Worm (Caenorhabditis elegans): ENCODE results near the gene F23B12.7.
A peak's percentile ranks its signal among the peaks of the same experiment; 100 is the strongest.

The F23B12.7 gene

DNA sequence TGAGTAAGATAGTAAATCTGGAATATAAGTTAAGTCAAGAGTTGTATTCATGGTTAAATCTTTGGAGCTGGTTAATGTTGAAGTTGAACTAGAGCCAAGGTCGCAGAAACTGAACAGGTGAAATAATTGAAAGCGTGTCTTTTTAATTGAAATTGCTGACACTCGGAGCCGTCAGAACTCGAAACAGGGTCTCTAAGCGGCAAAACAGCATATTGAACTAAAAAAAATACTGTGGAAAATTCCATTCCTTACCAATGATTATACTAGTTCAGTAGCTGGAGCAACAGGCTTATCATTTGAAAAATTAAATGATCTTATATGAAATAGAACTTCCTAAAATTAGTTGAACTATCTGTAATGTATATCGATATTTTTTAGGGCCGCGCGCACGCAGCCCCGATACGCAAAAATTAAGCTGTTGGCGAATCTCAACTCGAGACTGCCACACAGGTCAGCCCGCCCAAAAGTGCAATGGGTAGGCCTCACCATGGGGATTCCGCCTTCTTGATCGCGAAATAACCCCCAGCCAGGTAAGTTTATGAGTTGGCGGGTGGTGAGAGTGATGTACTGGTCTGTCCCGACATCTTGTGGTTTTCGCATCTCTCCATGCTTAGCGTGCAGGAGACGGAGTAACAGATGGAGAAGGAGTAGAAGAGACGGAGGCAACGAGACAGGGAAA is 18.8 kb downstream of the F23B12.7 start, which contains the start of gene srz-97 (continued):
- TF ChIP-seq pha-4 (tag; optimal IDR thresholded peaks at IDR 0.05): no peak
- TF ChIP-seq D2030.7 (GFP tag; IDR thresholded peaks at IDR 0.05): peak; percentile 75
- TF ChIP-seq ceh-27 (GFP tag; optimal IDR thresholded peaks at IDR 0.05): no peak
- TF ChIP-seq atf-7 (tag; optimal IDR thresholded peaks at IDR 0.05): no peak
- TF ChIP-seq nhr-120 (GFP tag; IDR thresholded peaks at IDR 0.05): no peak
- no peak for TF ChIP-seq akir-1 (GFP tag; optimal IDR thresholded peaks at IDR 0.05)
- TF ChIP-seq madf-8 (GFP tag; conservative IDR thresholded peaks at IDR 0.05): peak; percentile 46
- no peak for TF ChIP-seq ztf-26 (tag; optimal IDR thresholded peaks at IDR 0.05)
- peak; percentile 17 for TF ChIP-seq mes-4 (tag; optimal IDR thresholded peaks at IDR 0.05)
- TF ChIP-seq bed-2 (GFP tag; IDR thresholded peaks at IDR 0.05): peak; percentile 37; the same call in 1 of the 2 replicates
- TF ChIP-seq dox-1 (GFP tag; IDR thresholded peaks at IDR 0.05): peak; percentile 88
- TF ChIP-seq chd-7 (tag; optimal IDR thresholded peaks at IDR 0.05): peak; percentile 34
- peak; percentile 83; the same call in 1 of the 2 replicates for TF ChIP-seq Y95B8A.8 (GFP tag; IDR thresholded peaks at IDR 0.05)
- TF ChIP-seq Y67H2A.10 (GFP tag; conservative IDR thresholded peaks at IDR 0.05): no peak
- TF ChIP-seq hlh-12 (tag; optimal IDR thresholded peaks at IDR 0.05): no peak
- TF ChIP-seq Y79H2A.3 (GFP tag; conservative IDR thresholded peaks at IDR 0.05): 0 out of 2 replicates have a peak, but pooled peaks have one; percentile 42
- peak; percentile 39 for TF ChIP-seq snpc-1.3 (tag; optimal IDR thresholded peaks at IDR 0.05; ENCODE audit: insufficient read depth)
- no peak for TF ChIP-seq nhr-90 (tag; optimal IDR thresholded peaks at IDR 0.05)
- no peak for TF ChIP-seq lin-35 (GFP tag; optimal IDR thresholded peaks at IDR 0.05)
- no peak for TF ChIP-seq lin-40 (tag; optimal IDR thresholded peaks at IDR 0.05)
- no peak for TF ChIP-seq ztf-22 (GFP tag; optimal IDR thresholded peaks at IDR 0.05)
- peak; percentile 74 for TF ChIP-seq tbp1 (GFP tag; optimal IDR thresholded peaks at IDR 0.05)
- 0 out of 2 replicates have a peak, but pooled peaks have one; percentile 61 for TF ChIP-seq Y53G8AR.9 (GFP tag; conservative IDR thresholded peaks at IDR 0.05)
- TF ChIP-seq aptf-2 (GFP tag; conservative IDR thresholded peaks at IDR 0.05): peak; percentile 64; the same call in 1 of the 2 replicates
- TF ChIP-seq F37B4.10 (GFP tag; IDR thresholded peaks at IDR 0.05): 0 out of 2 replicates have a peak, but pooled peaks have one; percentile 73
- no peak for TF ChIP-seq bed-1 (GFP tag; IDR thresholded peaks at IDR 0.05)
- peak; percentile 17 for TF ChIP-seq B0261.1 (tag; optimal IDR thresholded peaks at IDR 0.05)
- TF ChIP-seq Y56A3A.18 (GFP tag; IDR thresholded peaks at IDR 0.05): peak; percentile 48; the same call in 1 of the 2 replicates
- TF ChIP-seq attf-5 (GFP tag; optimal IDR thresholded peaks at IDR 0.05): no peak
- TF ChIP-seq mxl-1 (tag; optimal IDR thresholded peaks at IDR 0.05): no peak
- TF ChIP-seq lin-54 (GFP tag; optimal IDR thresholded peaks at IDR 0.05): peak; percentile 13
- TF ChIP-seq hmg-1.2 (GFP tag; IDR thresholded peaks at IDR 0.05): peak; percentile 93
- peak; percentile 65 for TF ChIP-seq F49E8.2 (tag; optimal IDR thresholded peaks at IDR 0.05; ENCODE audit: insufficient read depth)
- TF ChIP-seq snpc-1.1 (tag; optimal IDR thresholded peaks at IDR 0.05; ENCODE audit: insufficient read depth): peak; percentile 93
- peak; percentile 94 for TF ChIP-seq snpc-4 (GFP tag; optimal IDR thresholded peaks at IDR 0.05)
- peak; percentile 93 to 99 (median 98) for TF ChIP-seq snpc-4 (tag; optimal IDR thresholded peaks at IDR 0.05)
- TF ChIP-seq sdz-38 (tag; optimal IDR thresholded peaks at IDR 0.05): no peak
- TF ChIP-seq cebp-1 (GFP tag; IDR thresholded peaks at IDR 0.05): no peak
- no peak for TF ChIP-seq cebp-1 (tag; optimal IDR thresholded peaks at IDR 0.05)
- TF ChIP-seq egl-18 (GFP tag; IDR thresholded peaks at IDR 0.05): no peak
- peak; percentile 13 for TF ChIP-seq ZK185.1 (tag; optimal IDR thresholded peaks at IDR 0.05; ENCODE audit: poor library complexity, severe bottlenecking)
- peak; percentile 27 for TF ChIP-seq ztf-18 (tag; optimal IDR thresholded peaks at IDR 0.05)
- TF ChIP-seq rcor-1 (GFP tag; IDR thresholded peaks at IDR 0.05): peak; percentile 81
- TF ChIP-seq mcd-1 (GFP tag; IDR thresholded peaks at IDR 0.05): peak; percentile 74
- TF ChIP-seq ztf-25 (GFP tag; IDR thresholded peaks at IDR 0.05): no peak
- 0 out of 2 replicates have a peak, but pooled peaks have one; percentile 31 for TF ChIP-seq egrh-3 (GFP tag; IDR thresholded peaks at IDR 0.05)
- no peak for TF ChIP-seq sptf-2 (GFP tag; optimal IDR thresholded peaks at IDR 0.05)

Data from whole organism, young adult.